Worm (Caenorhabditis elegans) whole organism, L2 larva: ENCODE results near the gene B0454.8.

ENCODE experiments used
- F13H6.1 ChIP-seq: sonication (generic microtip); optimal IDR thresholded peaks from 2 replicates; lab custom pipeline; 2016; ENCODE audit warnings: missing genetic modification characterization, missing compliant biosample characterization
- R02D3.7 ChIP-seq: fragments of 150-350 bp; optimal IDR thresholded peaks from 2 replicates; lab custom pipeline; 2014; ENCODE audit warnings: missing biosample characterization, missing genetic modification characterization
- Y55F3AM.14 ChIP-seq: fragments of 200-800 bp; sonication (Bioruptor generic); optimal IDR thresholded peaks from 2 replicates; lab custom pipeline; 2018; ENCODE audit warnings: mild to moderate bottlenecking, missing genetic modification characterization, missing compliant biosample characterization
- ZK546.5 ChIP-seq: sonication (generic microtip); optimal IDR thresholded peaks from 2 replicates; lab custom pipeline; 2017; ENCODE audit warnings: missing biosample characterization, missing genetic modification characterization
- alr-1 ChIP-seq: fragments of 150-350 bp; optimal IDR thresholded peaks from 2 replicates; lab custom pipeline; 2014; ENCODE audit warnings: missing biosample characterization, missing genetic modification characterization
- aly-2 ChIP-seq: fragments of 150-350 bp; optimal IDR thresholded peaks from 2 replicates; lab custom pipeline; 2014; ENCODE audit warnings: missing biosample characterization, missing genetic modification characterization
- ama-1 ChIP-seq: fragments of 150-350 bp; optimal IDR thresholded peaks from 2 replicates; lab custom pipeline; 2018; ENCODE audit warnings: inconsistent platforms
- blmp-1 ChIP-seq: sonication (generic microtip); optimal IDR thresholded peaks from 2 replicates; lab custom pipeline; 2017; ENCODE audit warnings: missing genetic modification characterization, mild to moderate bottlenecking, missing compliant biosample characterization, antibody characterized with exemption, moderate library complexity; ENCODE audit not compliant: insufficient read depth
- ceh-16 ChIP-seq: fragments of 150-350 bp; optimal IDR thresholded peaks from 2 replicates; lab custom pipeline; 2014; ENCODE audit warnings: missing biosample characterization, missing genetic modification characterization
- crh-2 ChIP-seq: sonication (generic microtip); optimal IDR thresholded peaks from 2 replicates; lab custom pipeline; 2017; ENCODE audit warnings: missing biosample characterization, missing genetic modification characterization
- dmd-4 ChIP-seq: sonication (generic microtip); optimal IDR thresholded peaks from 2 replicates; lab custom pipeline; 2017; ENCODE audit warnings: missing biosample characterization, missing genetic modification characterization
- fos-1 ChIP-seq: fragments of 150-350 bp; optimal IDR thresholded peaks from 2 replicates; lab custom pipeline; 2014; ENCODE audit warnings: missing biosample characterization, missing genetic modification characterization
- gmeb-1 ChIP-seq: fragments of 150-350 bp; optimal IDR thresholded peaks from 2 replicates; lab custom pipeline; 2014; ENCODE audit warnings: missing biosample characterization, missing genetic modification characterization
- lin-11 ChIP-seq: fragments of 150-350 bp; sonication (generic microtip); optimal IDR thresholded peaks from 2 replicates; lab custom pipeline; 2014; ENCODE audit warnings: missing biosample characterization, missing genetic modification characterization, inconsistent platforms, mixed read lengths
- lin-13 ChIP-seq: fragments of 150-350 bp; optimal IDR thresholded peaks from 2 replicates; lab custom pipeline; 2014; ENCODE audit warnings: missing biosample characterization, missing genetic modification reagents, missing genetic modification characterization
- lin-39 ChIP-seq: fragments of 150-350 bp; optimal IDR thresholded peaks from 2 replicates; lab custom pipeline; 2014; ENCODE audit warnings: missing biosample characterization, missing genetic modification reagents, missing genetic modification characterization
- lsy-2 ChIP-seq, 2 experiments: fragments of 150-350 bp in 1 of 2; sonication (generic microtip) in 1 of 2; optimal IDR thresholded peaks; 2 replicates each; lab custom pipeline; 2014 to 2017; ENCODE audit warnings: missing biosample characterization in 2 of 2, missing genetic modification characterization in 2 of 2
- mab-5 ChIP-seq: fragments of 150-350 bp; optimal IDR thresholded peaks from 2 replicates; lab custom pipeline; 2014; ENCODE audit warnings: missing biosample characterization, missing genetic modification characterization
- mbf-1 ChIP-seq: sonication (generic microtip); optimal IDR thresholded peaks from 2 replicates; lab custom pipeline; 2017; ENCODE audit warnings: missing biosample characterization, missing genetic modification characterization
- nhr-10 ChIP-seq: sonication (generic microtip); optimal IDR thresholded peaks from 2 replicates; lab custom pipeline; 2017; ENCODE audit warnings: missing biosample characterization, missing genetic modification characterization
- nhr-11 ChIP-seq: fragments of 150-350 bp; optimal IDR thresholded peaks from 2 replicates; lab custom pipeline; 2014; ENCODE audit warnings: missing biosample characterization, missing genetic modification characterization
- nhr-12 ChIP-seq: fragments of 150-350 bp; optimal IDR thresholded peaks from 2 replicates; lab custom pipeline; 2014; ENCODE audit warnings: missing biosample characterization, missing genetic modification characterization
- nhr-129 ChIP-seq: fragments of 150-350 bp; optimal IDR thresholded peaks from 2 replicates; lab custom pipeline; 2014; ENCODE audit warnings: missing biosample characterization, missing genetic modification characterization
- nhr-21 ChIP-seq: fragments of 150-350 bp; optimal IDR thresholded peaks from 2 replicates; lab custom pipeline; 2014; ENCODE audit warnings: missing biosample characterization, missing genetic modification characterization
- nhr-25 ChIP-seq: fragments of 150-350 bp; sonication (generic microtip); optimal IDR thresholded peaks from 3 replicates; lab custom pipeline; 2014; ENCODE audit warnings: missing biosample characterization, missing genetic modification characterization
- nhr-77 ChIP-seq: fragments of 150-350 bp; optimal IDR thresholded peaks from 2 replicates; lab custom pipeline; 2014; ENCODE audit warnings: missing biosample characterization, missing genetic modification characterization
- peb-1 ChIP-seq: fragments of 150-350 bp; optimal IDR thresholded peaks from 2 replicates; lab custom pipeline; 2014; ENCODE audit warnings: missing biosample characterization, missing genetic modification characterization
- skn-1 ChIP-seq: sonication (generic microtip); optimal IDR thresholded peaks from 2 replicates; lab custom pipeline; 2017; ENCODE audit warnings: missing biosample characterization, missing genetic modification characterization
- snpc-4 ChIP-seq: fragments of 150-350 bp; optimal IDR thresholded peaks from 2 replicates; lab custom pipeline; 2014; ENCODE audit warnings: missing biosample characterization, missing genetic modification characterization
- unc-39 ChIP-seq: fragments of 150-350 bp; optimal IDR thresholded peaks from 2 replicates; lab custom pipeline; 2014; ENCODE audit warnings: missing biosample characterization, missing genetic modification characterization
- unc-55 ChIP-seq: fragments of 150-350 bp; sonication (generic microtip); optimal IDR thresholded peaks from 3 replicates; lab custom pipeline; 2014; ENCODE audit warnings: missing biosample characterization, missing genetic modification reagents, missing genetic modification characterization
- unc-62 ChIP-seq: fragments of 150-350 bp; optimal IDR thresholded peaks from 2 replicates; lab custom pipeline; 2014; ENCODE audit warnings: missing biosample characterization, missing genetic modification reagents, missing genetic modification characterization
- zag-1 ChIP-seq: fragments of 150-350 bp; optimal IDR thresholded peaks from 2 replicates; lab custom pipeline; 2014; ENCODE audit warnings: missing biosample characterization, missing genetic modification characterization
- ztf-1 ChIP-seq: fragments of 200-800 bp; sonication (Bioruptor generic); conservative IDR thresholded peaks from 2 replicates; pipeline ENCODE4 v1.3.6; 2022; ENCODE audit warnings: missing genetic modification characterization, missing compliant biosample characterization
- ztf-11 ChIP-seq: sonication (generic microtip); optimal IDR thresholded peaks from 2 replicates; lab custom pipeline; 2017; ENCODE audit warnings: missing biosample characterization, missing genetic modification characterization
- ztf-4 ChIP-seq: fragments of 150-350 bp; optimal IDR thresholded peaks from 2 replicates; lab custom pipeline; 2014; ENCODE audit warnings: missing biosample characterization, missing genetic modification characterization

B0454.8 gene

ce11 chrII:3023381-3023935, 19.8 kb downstream of the B0454.8 start, which contains the start of gene clec-2:
Gene clec-2, minus strand, starts transcription at chrII:3023431.
- TF ChIP-seq ztf-4 = no peak
- TF ChIP-seq ceh-16 = no peak
- TF ChIP-seq alr-1 = no peak
- no peak for TF ChIP-seq nhr-12 (tag; lab: Kevin White, UChicago)
- no peak for TF ChIP-seq peb-1 (tag; lab: Kevin White, UChicago)
- TF ChIP-seq nhr-21 (tag; lab: Kevin White, UChicago) = no peak
- no peak for TF ChIP-seq unc-62 (GFP tag; lab: Kevin White, UChicago)
- TF ChIP-seq aly-2 = no peak
- no peak for TF ChIP-seq F13H6.1 (tag; lab: Kevin White, UChicago)
- TF ChIP-seq snpc-4 (tag; lab: Kevin White, UChicago) = no peak

- no peak for TF ChIP-seq ztf-1
- TF ChIP-seq nhr-25 (tag; lab: Kevin White, UChicago) = no peak
- no peak for TF ChIP-seq mab-5 (tag; lab: Kevin White, UChicago)
- TF ChIP-seq lin-13 = no peak
- no peak for TF ChIP-seq nhr-12 (tag; lab: Kevin White, UChicago)
- no peak for TF ChIP-seq nhr-77
- TF ChIP-seq unc-39 = no peak
- no peak for TF ChIP-seq nhr-129 (tag; lab: Kevin White, UChicago)
- TF ChIP-seq lin-39 = no peak
- TF ChIP-seq blmp-1 = no peak
- TF ChIP-seq unc-55 (GFP tag; lab: Kevin White, UChicago) = no peak
- no peak for TF ChIP-seq snpc-4 (tag; lab: Kevin White, UChicago)
These were observed 22.4 kb downstream of the B0454.8 start for ce11 chrII:3020899-3021298.

- no peak for TF ChIP-seq lin-13
These were observed 23.5 kb downstream of the B0454.8 start, which contains the start of gene clec-3 for ce11 chrII:3019807-3020206. Gene clec-3, minus strand, starts transcription at chrII:3019907.

ce11 chrII:3014196-3014849, 28.9 kb downstream of the B0454.8 start, which contains the start of gene C41H7.2:
Gene C41H7.2, plus strand, starts transcription at chrII:3014817.
- TF ChIP-seq crh-2 (tag; lab: Kevin White, UChicago) (peak; percentile 4), lsy-2 (tag; optimal IDR thresholded peaks at IDR 0.05; lab: Kevin White, UChicago) (no peak), fos-1 (peak; percentile 85)

ce11 chrII:3012133-3012532, 31.1 kb downstream of the B0454.8 start, which contains the start of gene C41H7.9:
Gene C41H7.9, minus strand, starts transcription at chrII:3012233.
- TF ChIP-seq lin-11 (tag; lab: Kevin White, UChicago) = no peak
- no peak for TF ChIP-seq ZK546.5 (tag; lab: Kevin White, UChicago)
- no peak for TF ChIP-seq ztf-11 (tag; lab: Kevin White, UChicago)
- no peak for TF ChIP-seq aly-2
- no peak for TF ChIP-seq R02D3.7 (tag; lab: Kevin White, UChicago)

- TF ChIP-seq blmp-1 = no peak
- TF ChIP-seq mab-5 (tag; lab: Kevin White, UChicago) = no peak
- no peak for TF ChIP-seq lsy-2 (tag; optimal IDR thresholded peaks at IDR 0.05; lab: Kevin White, UChicago)
These were observed 34.9 kb downstream of the B0454.8 start, which contains the start of gene sdz-5 for ce11 chrII:3008400-3008799. Gene sdz-5, plus strand, starts transcription at chrII:3008700.

- TF ChIP-seq mbf-1 (tag; lab: Kevin White, UChicago) (no peak), Y55F3AM.14 (GFP tag; lab: Kevin White, UChicago) (no peak), ama-1 (lab: Kevin White, UChicago) (no peak), gmeb-1 (no peak), zag-1 (tag; lab: Kevin White, UChicago) (no peak), dmd-4 (no peak), snpc-4 (tag; lab: Kevin White, UChicago) (no peak), nhr-10 (no peak), ZK546.5 (tag; lab: Kevin White, UChicago) (no peak), skn-1 (no peak), nhr-11 (no peak), unc-55 (GFP tag; lab: Kevin White, UChicago) (no peak)
These were observed 37.8 kb downstream of the B0454.8 start, which contains the start of gene lido-12 for ce11 chrII:3005499-3005898. Gene lido-12, plus strand, starts transcription at chrII:3005799.
